Fruit fly (Drosophila melanogaster): ENCODE results near the gene CG6299.

- no peak for TF ChIP-seq CTCF (optimal IDR thresholded peaks at IDR 0.05)
- no peak for TF ChIP-seq CG8478 (optimal IDR thresholded peaks at IDR 0.05)
Measured at dm6 chrX:15496651-15497409, 34.3 kb downstream of the CG6299 start.
